Worm (Caenorhabditis elegans): ENCODE measurements around the gene F58G1.2.

F58G1.2 gene

DNA sequence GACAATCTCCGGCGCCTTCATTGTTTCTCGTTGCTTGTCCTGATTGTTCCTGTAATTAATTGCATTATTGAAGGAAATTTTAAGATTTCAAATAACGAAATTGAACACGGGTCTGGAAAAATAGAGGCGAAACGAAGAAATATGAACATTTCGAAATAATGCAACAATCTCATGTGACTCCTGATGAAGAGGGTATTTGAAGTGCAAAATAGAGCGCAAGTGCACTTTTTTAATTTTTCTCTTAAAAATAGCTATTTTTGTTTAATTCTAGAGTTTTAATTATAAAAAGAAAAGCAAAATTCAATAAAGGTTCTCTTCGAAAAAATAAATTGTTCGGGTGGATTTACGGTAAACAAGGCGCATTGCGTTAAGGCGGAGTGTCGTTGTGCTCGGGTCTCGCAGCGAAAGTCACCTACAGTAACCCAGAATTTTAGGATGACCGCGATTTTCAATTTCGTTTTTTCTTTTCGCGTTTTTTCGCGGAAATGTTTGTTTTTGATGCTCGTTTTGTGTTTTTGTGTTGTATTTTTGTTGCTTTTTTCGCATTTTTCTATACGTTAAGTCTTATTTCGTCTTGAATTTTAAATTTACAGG, at the start of gene F58G1.2, which contains the start of gene wago-4:
Gene F58G1.2, minus strand, starts transcription at position 51 of the 594 bp plus-strand sequence.
Gene wago-4, plus strand, starts transcription at position 592 of the 594 bp plus-strand sequence.
- TF ChIP-seq him-1 (tag; optimal IDR thresholded peaks at IDR 0.05) (no peak), dao-5 (tag; optimal IDR thresholded peaks at IDR 0.05) (no peak), W03F9.2 (tag; optimal IDR thresholded peaks at IDR 0.05) (peak; percentile 65)

- TF ChIP-seq W03F9.2 (tag; optimal IDR thresholded peaks at IDR 0.05) (no peak), dao-5 (tag; optimal IDR thresholded peaks at IDR 0.05) (no peak), him-1 (tag; optimal IDR thresholded peaks at IDR 0.05) (no peak)
Measured at ce11 chrII:12968448-12968969, 49.7 kb upstream of the F58G1.2 start.

ce11 chrII:12966274-12966673, 47.5 kb upstream of the F58G1.2 start:
- no peak for TF ChIP-seq W03F9.2 (tag; optimal IDR thresholded peaks at IDR 0.05)
- TF ChIP-seq him-1 (tag; optimal IDR thresholded peaks at IDR 0.05), result no peak
- no peak for TF ChIP-seq dao-5 (tag; optimal IDR thresholded peaks at IDR 0.05)

- no peak for TF ChIP-seq him-1 (tag; optimal IDR thresholded peaks at IDR 0.05)
- no peak for TF ChIP-seq W03F9.2 (tag; optimal IDR thresholded peaks at IDR 0.05)
- no peak for TF ChIP-seq dao-5 (tag; optimal IDR thresholded peaks at IDR 0.05)
Measured at ce11 chrII:12965589-12965988, 46.8 kb upstream of the F58G1.2 start.

- TF ChIP-seq him-1 (tag; optimal IDR thresholded peaks at IDR 0.05) (no peak), dao-5 (tag; optimal IDR thresholded peaks at IDR 0.05) (no peak), W03F9.2 (tag; optimal IDR thresholded peaks at IDR 0.05) (no peak)
Measured at ce11 chrII:12965538-12965588, 46.6 kb upstream of the F58G1.2 start, which contains the start of gene ptr-18. Gene ptr-18 (plus strand): TSS chrII:12965546.

- TF ChIP-seq him-1 (tag; optimal IDR thresholded peaks at IDR 0.05) (no peak), dao-5 (tag; optimal IDR thresholded peaks at IDR 0.05) (no peak), W03F9.2 (tag; optimal IDR thresholded peaks at IDR 0.05) (no peak)
Measured at ce11 chrII:12965138-12965537, 46.3 kb upstream of the F58G1.2 start.

ce11 chrII:12961743-12962142, 42.9 kb upstream of the F58G1.2 start:
- no peak for TF ChIP-seq him-1 (tag; optimal IDR thresholded peaks at IDR 0.05)
- no peak for TF ChIP-seq W03F9.2 (tag; optimal IDR thresholded peaks at IDR 0.05)
- no peak for TF ChIP-seq dao-5 (tag; optimal IDR thresholded peaks at IDR 0.05)

- no peak for TF ChIP-seq him-1 (tag; optimal IDR thresholded peaks at IDR 0.05)
- no peak for TF ChIP-seq W03F9.2 (tag; optimal IDR thresholded peaks at IDR 0.05)
- no peak for TF ChIP-seq dao-5 (tag; optimal IDR thresholded peaks at IDR 0.05)
Measured at ce11 chrII:12961293-12961692, 42.5 kb upstream of the F58G1.2 start.

DNA sequence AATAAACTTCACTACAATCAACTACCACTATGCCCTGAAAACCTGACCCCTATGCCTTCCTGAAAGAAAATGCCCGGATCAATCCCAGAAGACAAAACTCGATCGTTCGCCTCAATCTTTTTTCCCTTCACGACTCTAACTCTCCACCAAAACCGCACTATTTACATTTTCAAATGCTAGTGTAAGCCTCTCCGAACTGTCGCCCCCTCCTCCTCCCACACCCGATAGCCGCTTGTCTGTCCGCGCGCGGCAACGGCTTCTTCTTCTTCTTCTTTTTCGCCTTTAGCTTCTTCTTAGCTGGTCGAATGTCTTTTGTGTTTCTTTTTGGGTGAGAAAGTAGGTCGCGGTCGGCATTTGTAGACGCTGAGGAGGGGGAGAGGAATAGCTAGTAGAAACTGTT, 41.4 kb upstream of the F58G1.2 start:
- TF ChIP-seq dao-5 (tag; optimal IDR thresholded peaks at IDR 0.05) (no peak), W03F9.2 (tag; optimal IDR thresholded peaks at IDR 0.05) (no peak), him-1 (tag; optimal IDR thresholded peaks at IDR 0.05) (no peak)

- TF ChIP-seq W03F9.2 (tag; optimal IDR thresholded peaks at IDR 0.05) (no peak), him-1 (tag; optimal IDR thresholded peaks at IDR 0.05) (no peak), dao-5 (tag; optimal IDR thresholded peaks at IDR 0.05) (no peak)
Measured at ce11 chrII:12954670-12955069, 35.9 kb upstream of the F58G1.2 start, which contains the start of the genes Y38F1A.1 and Y38F1A.2. Gene Y38F1A.1 (minus strand): TSS chrII:12954770. Gene Y38F1A.2 (plus strand): TSS chrII:12954958.

DNA sequence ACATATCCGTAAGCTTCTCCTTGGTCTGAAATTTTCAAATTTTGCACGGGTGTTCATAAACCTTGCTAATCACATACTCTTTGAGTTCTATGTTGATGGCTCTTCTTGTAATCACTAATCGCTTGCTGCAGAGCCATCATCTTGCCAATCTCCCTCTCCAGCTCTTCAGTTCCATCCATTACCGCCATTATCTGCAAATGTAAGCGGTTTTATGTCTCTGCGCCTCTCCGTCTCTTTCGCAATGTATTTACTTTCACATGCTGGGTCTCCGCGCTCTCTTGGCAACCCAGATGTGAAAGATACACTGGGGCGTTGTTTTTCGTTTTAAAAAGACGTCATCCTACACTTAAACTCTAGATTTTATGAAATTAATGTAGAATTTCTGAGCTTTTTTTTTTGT, 34.5 kb upstream of the F58G1.2 start:
- TF ChIP-seq dao-5 (tag; optimal IDR thresholded peaks at IDR 0.05) (no peak), W03F9.2 (tag; optimal IDR thresholded peaks at IDR 0.05) (no peak)

DNA sequence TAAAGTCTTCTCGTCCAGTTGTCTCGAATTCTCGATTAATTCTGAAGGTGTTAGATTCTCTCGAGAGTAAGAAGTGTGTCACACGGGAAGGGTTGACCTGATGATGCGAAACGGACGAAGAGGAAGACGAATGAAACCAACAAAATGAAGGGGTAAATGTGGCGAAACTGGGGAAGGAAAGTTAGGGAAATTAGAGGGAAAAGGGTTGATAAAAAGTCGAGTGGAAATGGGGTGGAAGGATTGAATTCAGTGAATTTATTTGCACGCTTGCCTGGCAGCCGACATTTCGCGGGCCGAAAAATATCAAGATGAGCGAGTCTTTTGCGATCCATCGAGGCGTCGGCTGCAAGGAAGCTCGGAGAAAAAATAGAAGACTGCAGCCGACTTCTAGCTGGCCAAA, 29.3 kb upstream of the F58G1.2 start, which contains the start of gene F58G1.7:
Gene F58G1.7, minus strand, starts transcription at position 101 of the 400 bp plus-strand sequence.
- TF ChIP-seq W03F9.2 (tag; optimal IDR thresholded peaks at IDR 0.05) (no peak), him-1 (tag; optimal IDR thresholded peaks at IDR 0.05) (no peak), dao-5 (tag; optimal IDR thresholded peaks at IDR 0.05) (no peak)

- TF ChIP-seq dao-5 (tag; optimal IDR thresholded peaks at IDR 0.05) (peak; percentile 85), W03F9.2 (tag; optimal IDR thresholded peaks at IDR 0.05) (peak; percentile 80), him-1 (tag; optimal IDR thresholded peaks at IDR 0.05) (peak; percentile 82)
Measured at ce11 chrII:12944587-12945126, 25.8 kb upstream of the F58G1.2 start.

DNA sequence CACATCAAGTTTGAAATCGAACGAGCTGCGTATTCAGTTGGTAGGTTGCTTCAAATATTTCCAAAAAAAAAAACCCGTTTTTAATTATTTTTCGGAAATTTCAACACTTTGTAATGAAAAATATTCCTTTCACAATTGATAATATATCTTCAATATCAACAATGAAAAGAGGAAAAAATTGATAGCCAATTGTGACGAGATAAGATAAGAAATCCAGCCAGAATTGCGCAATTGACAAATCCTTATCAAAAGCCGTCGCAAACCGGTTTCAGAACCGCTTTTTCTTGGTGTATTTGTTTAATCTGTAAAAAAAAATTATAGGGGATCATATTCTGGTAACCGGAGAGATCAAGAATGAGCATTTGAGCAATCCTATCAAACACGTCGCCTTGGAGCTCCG, 23.7 kb upstream of the F58G1.2 start:
- TF ChIP-seq W03F9.2 (tag; optimal IDR thresholded peaks at IDR 0.05) (no peak), dao-5 (tag; optimal IDR thresholded peaks at IDR 0.05) (no peak), him-1 (tag; optimal IDR thresholded peaks at IDR 0.05) (no peak)

DNA sequence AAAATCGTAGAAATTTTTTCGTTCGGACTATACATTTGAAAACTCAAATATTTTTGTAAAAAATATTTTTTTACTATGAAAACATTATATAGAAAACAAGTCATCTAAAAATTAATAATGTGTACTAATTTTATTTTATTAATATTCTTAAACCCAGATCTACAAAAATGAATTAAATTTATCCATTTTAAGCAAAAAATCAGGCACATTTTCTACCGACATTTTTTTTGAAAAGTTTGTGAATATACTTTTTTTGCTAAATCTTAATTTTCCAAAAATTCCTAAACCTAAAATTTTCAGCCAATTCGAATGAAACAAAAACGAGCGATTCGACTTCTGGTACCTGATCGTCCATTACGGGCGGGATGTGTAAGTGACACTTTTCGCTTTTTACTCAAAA, 21.0 kb upstream of the F58G1.2 start, which contains the start of gene arrd-10:
Gene arrd-10, plus strand, starts transcription at position 301 of the 400 bp plus-strand sequence.
- TF ChIP-seq him-1 (tag; optimal IDR thresholded peaks at IDR 0.05), result no peak
- TF ChIP-seq W03F9.2 (tag; optimal IDR thresholded peaks at IDR 0.05), result no peak
- no peak for TF ChIP-seq dao-5 (tag; optimal IDR thresholded peaks at IDR 0.05)
